Worm (Caenorhabditis elegans) whole organism, L3 larva: ENCODE data around the gene nhr-34.
A peak's percentile ranks its signal among the peaks of the same experiment; 100 is the strongest.

Experiments
- ama-1 ChIP-seq: fragments of 150-350 bp; optimal IDR thresholded peaks from 2 replicates; lab custom pipeline; 2018
- ceh-82 ChIP-seq: fragments of 150-350 bp; optimal IDR thresholded peaks from 2 replicates; lab custom pipeline; 2014; ENCODE audit warnings: missing biosample characterization, missing genetic modification characterization
- egl-5 ChIP-seq: fragments of 150-350 bp; optimal IDR thresholded peaks from 2 replicates; lab custom pipeline; 2017; ENCODE audit warnings: missing biosample characterization, missing genetic modification reagents, missing genetic modification characterization, inconsistent platforms
- eor-1 ChIP-seq, 2 experiments: fragments of 150-350 bp; optimal IDR thresholded peaks; 2 replicates each; lab custom pipeline; 2014 to 2018; ENCODE audit warnings: missing biosample characterization in 2 of 2, missing genetic modification characterization in 2 of 2
- lin-39 ChIP-seq: fragments of 150-350 bp; optimal IDR thresholded peaks from 2 replicates; lab custom pipeline; 2018; ENCODE audit warnings: missing biosample characterization, missing genetic modification reagents, missing genetic modification characterization
- mdl-1 ChIP-seq: fragments of 150-350 bp; optimal IDR thresholded peaks from 2 replicates; lab custom pipeline; 2014; ENCODE audit warnings: missing biosample characterization, missing genetic modification characterization
- nhr-76 ChIP-seq: fragments of 150-350 bp; sonication (generic microtip); optimal IDR thresholded peaks from 5 replicates; lab custom pipeline; 2014; ENCODE audit warnings: missing biosample characterization, missing genetic modification characterization
- nhr-77 ChIP-seq: fragments of 150-350 bp; optimal IDR thresholded peaks from 2 replicates; lab custom pipeline; 2014; ENCODE audit warnings: missing biosample characterization, missing genetic modification characterization
- skn-1 ChIP-seq: fragments of 150-350 bp; optimal IDR thresholded peaks from 2 replicates; lab custom pipeline; 2014; ENCODE audit warnings: missing biosample characterization, missing genetic modification characterization
- zag-1 ChIP-seq: fragments of 150-350 bp; optimal IDR thresholded peaks from 2 replicates; lab custom pipeline; 2014; ENCODE audit warnings: missing biosample characterization, missing genetic modification characterization

DNA sequence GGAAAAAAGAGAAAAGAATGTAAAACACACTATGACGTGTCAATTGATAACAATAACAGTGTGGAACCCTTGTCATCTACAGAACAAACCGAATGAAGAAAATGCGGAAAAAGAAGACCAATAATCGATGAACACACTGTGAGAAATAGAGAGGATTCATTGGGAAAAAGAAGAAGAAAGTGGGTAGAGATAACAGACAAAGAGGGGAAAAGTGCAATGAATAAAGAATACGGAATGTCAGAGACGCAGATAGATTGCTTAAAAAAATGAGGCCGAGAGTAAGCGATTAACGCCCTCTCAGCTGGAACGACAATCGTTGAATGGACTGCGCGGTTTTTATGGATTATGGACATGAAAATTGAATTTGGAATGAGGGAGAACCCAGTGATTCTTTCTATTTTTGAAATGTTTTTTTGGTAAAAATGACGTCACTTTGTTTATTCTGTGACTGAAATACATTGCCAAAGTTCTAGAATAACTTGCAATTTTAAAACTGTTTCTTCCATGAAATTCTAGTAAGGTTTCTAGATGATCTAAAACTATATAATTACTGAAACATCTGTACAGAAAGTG is 27.6 kb downstream of the nhr-34 start, which contains the start of gene amph-1:
- TF ChIP-seq ama-1, result no peak
- no peak for TF ChIP-seq ceh-82 (tag; lab: Kevin White, UChicago)
- no peak for TF ChIP-seq nhr-77 (tag; lab: Kevin White, UChicago)
- no peak for TF ChIP-seq zag-1 (tag; lab: Kevin White, UChicago)
- no peak for TF ChIP-seq skn-1 (tag; lab: Kevin White, UChicago)
- TF ChIP-seq nhr-76 (tag; lab: Kevin White, UChicago), result no peak
- no peak for TF ChIP-seq eor-1 (tag; optimal IDR thresholded peaks at IDR 0.05; lab: Kevin White, UChicago)
- TF ChIP-seq lin-39 (tag; lab: Kevin White, UChicago), result peak; percentile 17
- TF ChIP-seq mdl-1 (tag; lab: Kevin White, UChicago), result no peak
- no peak for TF ChIP-seq egl-5 (tag; lab: Kevin White, UChicago)
